Worm (Caenorhabditis elegans) whole organism, L3 larva: Measurements from ENCODE around the gene Y57G7A.6.

Experiments
- aly-2 ChIP-seq: fragments of 150-350 bp; optimal IDR thresholded peaks from 2 replicates; lab custom pipeline; 2014; ENCODE audit warnings: missing biosample characterization, missing genetic modification characterization
- ama-1 ChIP-seq: fragments of 150-350 bp; optimal IDR thresholded peaks from 2 replicates; lab custom pipeline; 2018
- ceh-16 ChIP-seq: sonication (generic microtip); optimal IDR thresholded peaks from 2 replicates; lab custom pipeline; 2017; ENCODE audit warnings: missing biosample characterization, missing genetic modification characterization
- ceh-28 ChIP-seq: fragments of 150-350 bp; optimal IDR thresholded peaks from 2 replicates; lab custom pipeline; 2014; ENCODE audit warnings: missing biosample characterization, missing genetic modification reagents, missing genetic modification characterization
- egl-27 ChIP-seq: sonication (generic microtip); optimal IDR thresholded peaks from 4 replicates; lab custom pipeline; 2017; ENCODE audit warnings: missing biosample characterization, missing genetic modification reagents, missing genetic modification characterization
- egl-5 ChIP-seq: fragments of 150-350 bp; optimal IDR thresholded peaks from 2 replicates; lab custom pipeline; 2017; ENCODE audit warnings: missing biosample characterization, missing genetic modification reagents, missing genetic modification characterization, inconsistent platforms
- elt-1 ChIP-seq: fragments of 150-350 bp; optimal IDR thresholded peaks from 2 replicates; lab custom pipeline; 2014; ENCODE audit warnings: missing biosample characterization, missing genetic modification characterization
- elt-3 ChIP-seq, 3 experiments: fragments of 150-350 bp in 1 of 3; sonication (generic microtip) in 2 of 3; optimal IDR thresholded peaks; 2 replicates in 2 of 3; 4 replicates in 1 of 3; lab custom pipeline; 2014 to 2017; ENCODE audit warnings: missing biosample characterization in 3 of 3, missing genetic modification characterization in 3 of 3
- eor-1 ChIP-seq, 2 experiments: fragments of 150-350 bp; optimal IDR thresholded peaks; 2 replicates each; lab custom pipeline; 2014 to 2018; ENCODE audit warnings: missing biosample characterization in 2 of 2, missing genetic modification characterization in 2 of 2
- fkh-10 ChIP-seq: sonication (generic microtip); optimal IDR thresholded peaks from 2 replicates; lab custom pipeline; 2017; ENCODE audit warnings: missing biosample characterization, missing genetic modification reagents, missing genetic modification characterization
- hmg-11 ChIP-seq: sonication (generic microtip); optimal IDR thresholded peaks from 2 replicates; lab custom pipeline; 2016; ENCODE audit warnings: missing genetic modification characterization, missing compliant biosample characterization
- jun-1 ChIP-seq: fragments of 150-350 bp; optimal IDR thresholded peaks from 2 replicates; lab custom pipeline; 2014; ENCODE audit warnings: missing biosample characterization, missing genetic modification reagents, missing genetic modification characterization
- lin-15B ChIP-seq: fragments of 150-350 bp; optimal IDR thresholded peaks from 2 replicates; lab custom pipeline; 2014; ENCODE audit warnings: missing biosample characterization, missing genetic modification characterization
- lin-39 ChIP-seq: fragments of 150-350 bp; optimal IDR thresholded peaks from 2 replicates; lab custom pipeline; 2018; ENCODE audit warnings: missing biosample characterization, missing genetic modification reagents, missing genetic modification characterization
- lsy-12 ChIP-seq: sonication (generic microtip); optimal IDR thresholded peaks from 2 replicates; lab custom pipeline; 2016; ENCODE audit warnings: mild to moderate bottlenecking, missing genetic modification characterization, missing compliant biosample characterization
- mdl-1 ChIP-seq: fragments of 150-350 bp; optimal IDR thresholded peaks from 2 replicates; lab custom pipeline; 2014; ENCODE audit warnings: missing biosample characterization, missing genetic modification characterization
- nfya-1 ChIP-seq: sonication (generic microtip); optimal IDR thresholded peaks from 2 replicates; lab custom pipeline; 2017; ENCODE audit warnings: missing genetic modification characterization, mild to moderate bottlenecking, missing compliant biosample characterization, antibody characterized with exemption, moderate library complexity; ENCODE audit not compliant: insufficient read depth
- nhr-23 ChIP-seq: fragments of 150-350 bp; optimal IDR thresholded peaks from 2 replicates; lab custom pipeline; 2014; ENCODE audit warnings: missing biosample characterization, missing genetic modification reagents, missing genetic modification characterization
- nhr-237 ChIP-seq: fragments of 150-350 bp; optimal IDR thresholded peaks from 2 replicates; lab custom pipeline; 2014; ENCODE audit warnings: missing biosample characterization, missing genetic modification characterization
- nhr-25 ChIP-seq: sonication (generic microtip); optimal IDR thresholded peaks from 2 replicates; lab custom pipeline; 2017; ENCODE audit warnings: missing biosample characterization, missing genetic modification characterization
- nhr-28 ChIP-seq: fragments of 150-350 bp; optimal IDR thresholded peaks from 2 replicates; lab custom pipeline; 2014; ENCODE audit warnings: missing biosample characterization, missing genetic modification characterization
- nhr-43 ChIP-seq: sonication (generic microtip); optimal IDR thresholded peaks from 2 replicates; lab custom pipeline; 2016; ENCODE audit warnings: mild to moderate bottlenecking, missing genetic modification characterization, missing compliant biosample characterization; ENCODE audit not compliant: poor library complexity, severe bottlenecking
- nhr-77 ChIP-seq: fragments of 150-350 bp; optimal IDR thresholded peaks from 2 replicates; lab custom pipeline; 2014; ENCODE audit warnings: missing biosample characterization, missing genetic modification characterization
- pha-4 ChIP-seq: fragments of 150-350 bp; optimal IDR thresholded peaks from 2 replicates; lab custom pipeline; 2014; ENCODE audit warnings: missing biosample characterization, missing genetic modification reagents, missing genetic modification characterization
- pqm-1 ChIP-seq: fragments of 150-350 bp; optimal IDR thresholded peaks from 2 replicates; lab custom pipeline; 2017; ENCODE audit warnings: missing biosample characterization, missing genetic modification characterization, inconsistent platforms
- sea-2 ChIP-seq: fragments of 150-350 bp; sonication (generic microtip); optimal IDR thresholded peaks from 4 replicates; lab custom pipeline; 2014; ENCODE audit warnings: missing biosample characterization, missing genetic modification reagents, missing genetic modification characterization
- skn-1 ChIP-seq: fragments of 150-350 bp; optimal IDR thresholded peaks from 2 replicates; lab custom pipeline; 2014; ENCODE audit warnings: missing biosample characterization, missing genetic modification characterization
- snpc-4 ChIP-seq: fragments of 150-350 bp; optimal IDR thresholded peaks from 2 replicates; lab custom pipeline; 2014; ENCODE audit warnings: missing biosample characterization, missing genetic modification characterization
- tbx-2 ChIP-seq: sonication (generic microtip); optimal IDR thresholded peaks from 2 replicates; lab custom pipeline; 2016; ENCODE audit warnings: mild to moderate bottlenecking, missing genetic modification characterization, missing compliant biosample characterization
- unc-39 ChIP-seq: sonication (generic microtip); optimal IDR thresholded peaks from 4 replicates; lab custom pipeline; 2017; ENCODE audit warnings: missing biosample characterization, missing genetic modification characterization
- unc-62 ChIP-seq: fragments of 150-350 bp; sonication (generic microtip); optimal IDR thresholded peaks from 4 replicates; lab custom pipeline; 2014; ENCODE audit warnings: missing biosample characterization, missing genetic modification reagents, missing genetic modification characterization
- ztf-11 ChIP-seq: fragments of 150-350 bp; optimal IDR thresholded peaks from 2 replicates; lab custom pipeline; 2014; ENCODE audit warnings: missing biosample characterization, missing genetic modification characterization
- ztf-4 ChIP-seq: fragments of 150-350 bp; optimal IDR thresholded peaks from 2 replicates; lab custom pipeline; 2014; ENCODE audit warnings: missing biosample characterization, missing genetic modification characterization

Gene Y57G7A.6

DNA sequence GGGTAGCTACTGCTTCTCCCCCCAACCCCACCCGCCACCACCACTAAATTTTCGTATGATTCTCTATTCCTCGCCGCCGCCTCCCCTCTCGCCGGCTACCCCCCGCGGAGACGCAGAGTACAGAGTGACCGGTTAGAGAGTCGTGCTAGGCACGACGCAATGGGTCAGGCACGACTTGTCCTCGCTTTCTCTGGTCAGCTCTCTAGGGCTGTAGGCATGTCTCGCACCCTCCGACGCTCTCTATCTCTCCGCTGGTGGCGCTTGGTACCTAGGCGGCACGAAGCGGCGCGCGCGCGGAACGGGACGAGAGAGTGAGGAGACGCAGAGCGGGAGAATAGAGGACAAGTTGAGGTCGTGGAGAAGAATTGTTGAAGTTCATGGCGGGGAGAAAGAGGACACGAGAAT lies 38.6 kb downstream of the Y57G7A.6 start (continued):
- TF ChIP-seq ztf-4: no peak
- TF ChIP-seq aly-2 (tag; lab: Kevin White, UChicago): no peak
- TF ChIP-seq pha-4 (tag; lab: Kevin White, UChicago): peak; percentile 82
- TF ChIP-seq nhr-28: no peak
- TF ChIP-seq pqm-1: peak; percentile 19
- no peak for TF ChIP-seq egl-27 (tag; lab: Kevin White, UChicago)
- peak; percentile 85 for TF ChIP-seq tbx-2 (tag; lab: Kevin White, UChicago)
- no peak for TF ChIP-seq ceh-16 (tag; lab: Kevin White, UChicago)
- peak; percentile 60 for TF ChIP-seq lin-15B (tag; lab: Kevin White, UChicago)
- peak; percentile 88 for TF ChIP-seq jun-1 (tag; lab: Kevin White, UChicago)

ce11 chrII:1245783-1246182 lies 39.6 kb downstream of the Y57G7A.6 start:
- TF ChIP-seq pha-4 (tag; lab: Kevin White, UChicago): peak; percentile 61
- TF ChIP-seq fkh-10 (GFP tag; lab: Kevin White, UChicago): no peak

DNA sequence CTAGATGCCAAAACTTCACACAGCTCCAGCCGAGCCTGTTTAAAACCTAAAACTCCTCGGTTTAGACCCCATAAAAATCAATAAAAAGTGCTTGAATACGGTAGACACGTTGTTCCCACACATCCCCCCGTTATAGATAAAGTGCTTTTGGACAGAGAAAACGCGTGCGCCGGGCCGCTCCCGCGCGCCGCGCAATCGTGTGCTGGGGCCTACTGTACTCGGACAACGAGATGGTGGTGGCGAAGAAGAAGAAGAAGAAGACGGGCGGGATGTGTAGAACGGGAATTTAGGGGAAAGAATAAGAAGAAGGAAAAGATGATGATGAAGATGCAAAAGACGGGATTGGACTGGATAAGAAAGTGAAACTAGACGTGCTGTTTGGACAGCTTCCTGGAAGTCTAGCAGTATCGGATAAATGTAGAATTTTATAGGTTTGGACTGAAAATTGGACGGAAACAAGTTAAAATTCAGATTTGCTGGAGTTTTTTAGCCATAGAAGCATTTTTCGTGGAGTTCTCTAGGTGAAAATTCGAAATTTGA lies 40.9 kb downstream of the Y57G7A.6 start:
- TF ChIP-seq nhr-23 (tag; lab: Kevin White, UChicago) (peak; percentile 32), ceh-16 (tag; lab: Kevin White, UChicago) (no peak), nhr-25 (tag; lab: Kevin White, UChicago) (peak; percentile 54), egl-27 (tag; lab: Kevin White, UChicago) (no peak), ama-1 (lab: Kevin White, UChicago) (peak; percentile 55), lsy-12 (peak; percentile 77), unc-39 (tag; lab: Kevin White, UChicago) (no peak), ztf-4 (no peak), nhr-43 (peak; percentile 42), fkh-10 (GFP tag; lab: Kevin White, UChicago) (no peak), elt-3 (tag; optimal IDR thresholded peaks at IDR 0.05; lab: Kevin White, UChicago) (no peak), nhr-28 (no peak), ztf-11 (tag; lab: Kevin White, UChicago) (no peak), skn-1 (no peak), pqm-1 (no peak)

DNA sequence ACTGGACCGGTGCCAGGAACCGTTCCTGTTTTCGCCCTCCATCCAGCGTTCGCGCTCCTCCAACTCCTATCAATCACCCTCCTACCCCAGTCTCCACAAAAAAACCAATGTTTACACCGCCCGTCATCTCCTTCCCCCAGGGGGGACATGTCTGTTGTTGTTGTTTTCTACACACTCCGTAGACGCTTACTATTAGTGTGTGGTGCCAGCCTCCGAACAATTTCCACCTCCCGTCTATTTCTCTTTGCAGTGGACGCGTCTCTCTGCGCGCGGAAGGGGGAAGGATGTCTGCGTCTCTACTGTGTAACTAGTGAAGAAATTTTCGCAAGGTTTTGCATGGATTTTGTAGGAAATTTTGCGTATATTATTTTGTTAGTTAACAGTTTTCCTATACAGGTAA lies 42.9 kb downstream of the Y57G7A.6 start:
- TF ChIP-seq ceh-28 (tag; lab: Kevin White, UChicago) (peak; percentile 46), sea-2 (GFP tag; lab: Kevin White, UChicago) (peak; percentile 42), nhr-43 (peak; percentile 15), nfya-1 (tag; lab: Kevin White, UChicago) (peak; percentile 67), unc-39 (tag; lab: Kevin White, UChicago) (no peak), pha-4 (tag; lab: Kevin White, UChicago) (peak; percentile 73), nhr-237 (tag; lab: Kevin White, UChicago) (no peak), lin-39 (peak; percentile 82), lsy-12 (peak; percentile 83), snpc-4 (tag; lab: Kevin White, UChicago) (peak; percentile 28), egl-5 (peak; percentile 42), nhr-77 (tag; lab: Kevin White, UChicago) (no peak), unc-62 (no peak), nhr-23 (tag; lab: Kevin White, UChicago) (peak; percentile 28), lin-15B (tag; lab: Kevin White, UChicago) (no peak), mdl-1 (no peak), hmg-11 (tag; lab: Kevin White, UChicago) (peak; percentile 49), elt-1 (tag; lab: Kevin White, UChicago) (peak; percentile 6)

ce11 chrII:1241176-1241730 lies 44.2 kb downstream of the Y57G7A.6 start:
- TF ChIP-seq mdl-1 (no peak), ceh-28 (tag; lab: Kevin White, UChicago) (no peak), lsy-12 (peak; percentile 13), nhr-28 (no peak), ama-1 (lab: Kevin White, UChicago) (no peak), fkh-10 (GFP tag; lab: Kevin White, UChicago) (no peak), lin-15B (tag; lab: Kevin White, UChicago) (no peak), nhr-43 (peak; percentile 66), eor-1 (tag; optimal IDR thresholded peaks at IDR 0.05; lab: Kevin White, UChicago) (no peak)
- TF ChIP-seq, all 47 proteins: peak for 2
